Fruit fly (Drosophila melanogaster): Measurements from ENCODE around the gene ND-ACP.
A peak's percentile ranks its signal among the peaks of the same experiment; 100 is the strongest.

Gene ND-ACP

DNA sequence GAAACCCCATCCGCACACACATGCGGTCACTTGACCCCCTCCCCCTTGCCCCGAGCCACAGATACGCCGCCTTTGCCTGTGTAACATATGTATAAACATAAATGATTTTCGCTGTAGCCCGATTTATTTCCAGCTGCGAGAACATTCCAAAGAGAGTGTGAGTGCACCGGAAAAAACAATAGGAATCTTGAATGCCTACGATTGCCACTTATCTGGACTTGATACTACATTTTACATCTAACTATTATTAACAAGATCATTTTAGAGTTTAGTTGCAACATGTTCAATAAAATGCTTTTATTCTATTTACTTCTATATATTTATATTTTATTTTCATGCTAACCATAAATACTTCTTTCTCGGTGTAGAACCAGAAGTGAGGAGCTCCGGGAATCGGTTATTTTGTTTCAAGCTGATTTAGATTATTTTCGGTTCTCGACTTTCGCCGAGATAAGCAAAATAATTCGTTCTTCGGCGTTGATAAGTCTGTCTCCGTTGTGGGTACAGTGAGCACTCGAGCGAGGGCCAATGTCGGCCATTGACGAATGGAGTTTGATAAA lies 29.6 kb upstream of the ND-ACP start (continued):
- TF ChIP-seq Six4 (GFP tag; optimal IDR thresholded peaks at IDR 0.05) (peak; percentile 80), lilli (GFP tag; optimal IDR thresholded peaks at IDR 0.05) (peak; percentile 70), Stat92E (GFP tag; optimal IDR thresholded peaks at IDR 0.05) (peak in 1 of 3 experiments; percentile 37), gro (GFP tag; optimal IDR thresholded peaks at IDR 0.05) (no peak), ro (GFP tag; IDR thresholded peaks at IDR 0.05) (peak; percentile 61; the same call in 1 of the 2 replicates), CG4424 (GFP tag; optimal IDR thresholded peaks at IDR 0.05) (peak; percentile 62), Fer3 (tag; optimal IDR thresholded peaks at IDR 0.05) (peak; percentile 81), CG11093 (GFP tag; IDR thresholded peaks at IDR 0.05) (peak; percentile 55; the same call in 2 of the 3 replicates), Pdp1 (GFP tag; optimal IDR thresholded peaks at IDR 0.05) (peak; percentile 3 to 42), zen2 (GFP tag; IDR thresholded peaks at IDR 0.05; ENCODE audit: partially characterized antibody) (no peak), cad (GFP tag; optimal IDR thresholded peaks at IDR 0.05) (no peak), Dp (GFP tag; optimal IDR thresholded peaks at IDR 0.05) (no peak), Hr39 (optimal IDR thresholded peaks at IDR 0.05) (no peak), scrt (GFP tag; optimal IDR thresholded peaks at IDR 0.05) (peak; percentile 72), abd-A (tag; optimal IDR thresholded peaks at IDR 0.05) (no peak), CrebB (tag; optimal IDR thresholded peaks at IDR 0.05) (peak; percentile 58), NFAT (GFP tag; IDR thresholded peaks at IDR 0.05) (peak; percentile 35; the same call in 1 of the 2 replicates), CG16813 (GFP tag; IDR thresholded peaks at IDR 0.05; ENCODE audit: partially characterized antibody) (no peak), klu (GFP tag; IDR thresholded peaks at IDR 0.05) (peak; percentile 27; the same call in 1 of the 2 replicates), Dbx (GFP tag; IDR thresholded peaks at IDR 0.05) (peak; percentile 69; the same call in 2 of the 3 replicates), run (tag; optimal IDR thresholded peaks at IDR 0.05) (peak; percentile 60), Xrp1 (GFP tag; IDR thresholded peaks at IDR 0.05) (peak; percentile 93), dysf (GFP tag; IDR thresholded peaks at IDR 0.05) (peak; percentile 79), CG2120 (GFP tag; optimal IDR thresholded peaks at IDR 0.05) (peak; percentile 75), grau (tag; optimal IDR thresholded peaks at IDR 0.05) (peak; percentile 92), CG9727 (GFP tag; optimal IDR thresholded peaks at IDR 0.05) (peak; percentile 89), CG17361 (GFP tag; IDR thresholded peaks at IDR 0.05) (peak; percentile 94), CG4282 (GFP tag; optimal IDR thresholded peaks at IDR 0.05) (no peak), CG34422 (GFP tag; IDR thresholded peaks at IDR 0.05) (peak; percentile 86), gfzf (GFP tag; optimal IDR thresholded peaks at IDR 0.05) (no peak), crp (GFP tag; optimal IDR thresholded peaks at IDR 0.05) (peak in 1 of 2 experiments; percentile 39), sens (GFP tag) (peak; percentile 88), disco-r (GFP tag; optimal IDR thresholded peaks at IDR 0.05) (no peak), CG17612 (GFP tag; IDR thresholded peaks at IDR 0.05) (no peak; the same call in 1 of the 2 replicates), Myb (GFP tag; optimal IDR thresholded peaks at IDR 0.05) (no peak), toy (GFP tag; IDR thresholded peaks at IDR 0.05) (no peak), CG4854 (GFP tag; optimal IDR thresholded peaks at IDR 0.05) (peak; percentile 25), zen (tag; optimal IDR thresholded peaks at IDR 0.05) (peak; percentile 84), CG7745 (tag; optimal IDR thresholded peaks at IDR 0.05) (no peak), crol (GFP tag; IDR thresholded peaks at IDR 0.05) (peak; percentile 85), bcd (GFP tag; optimal IDR thresholded peaks at IDR 0.05) (peak; percentile 79), stc (GFP tag; IDR thresholded peaks at IDR 0.05) (peak; percentile 74), dimm (GFP tag; IDR thresholded peaks at IDR 0.05) (no peak), h (optimal IDR thresholded peaks at IDR 0.05) (no peak), so (GFP tag; IDR thresholded peaks at IDR 0.05) (no peak; the same call in none of the 3 replicates), CG17802 (tag; optimal IDR thresholded peaks at IDR 0.05) (peak; percentile 29), chn (GFP tag; optimal IDR thresholded peaks at IDR 0.05) (peak; percentile 57), CG10267 (tag; optimal IDR thresholded peaks at IDR 0.05) (peak; percentile 84), CG8089 (GFP tag; optimal IDR thresholded peaks at IDR 0.05) (no peak), Hr78 (GFP tag; optimal IDR thresholded peaks at IDR 0.05) (peak in 1 of 2 experiments; percentile 70), CG17385 (GFP tag; optimal IDR thresholded peaks at IDR 0.05) (peak; percentile 79)
